Fruit fly (Drosophila melanogaster): ENCODE measurements around the gene Gpdh1.

DNA sequence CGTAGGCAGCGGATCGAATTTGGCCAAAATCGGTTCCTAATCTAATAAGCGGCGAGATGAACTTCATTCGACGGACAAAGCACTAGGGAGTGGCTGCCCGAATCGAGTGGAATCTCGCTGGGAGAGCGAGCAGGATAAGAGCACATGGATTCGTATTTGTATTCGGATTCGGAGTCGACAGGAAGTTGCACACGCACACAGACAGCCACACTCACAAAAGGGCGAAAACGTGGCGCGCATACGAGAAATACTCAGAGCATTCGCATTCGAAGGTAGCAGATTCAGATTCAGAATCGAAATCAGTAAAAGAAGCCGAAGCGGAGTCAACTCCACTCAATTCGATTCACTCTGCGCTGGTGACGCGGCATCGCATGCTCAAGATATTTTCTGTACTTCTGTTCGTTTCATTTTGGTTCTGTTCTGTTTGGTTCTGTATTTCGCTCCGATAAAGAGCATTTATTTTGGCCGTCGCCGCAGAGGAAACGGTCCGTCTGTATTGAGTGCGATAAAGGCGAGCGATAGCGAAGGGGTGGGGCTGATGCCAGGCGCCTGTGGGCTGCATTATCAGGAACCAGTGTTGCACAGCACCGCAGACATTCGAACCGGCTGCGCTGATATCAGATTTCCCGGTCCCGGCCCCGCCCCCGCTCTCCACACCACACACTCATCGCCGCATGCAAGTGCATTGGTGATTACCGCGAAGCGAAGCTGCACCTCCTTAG is 35.1 kb downstream of the Gpdh1 start:
- TF ChIP-seq psq (optimal IDR thresholded peaks at IDR 0.05): no peak
- no peak for TF ChIP-seq EcR (GFP tag; optimal IDR thresholded peaks at IDR 0.05)
- no peak for TF ChIP-seq CG8478 (optimal IDR thresholded peaks at IDR 0.05)
